Fruit fly (Drosophila melanogaster) whole organism, embryonic: ENCODE data around the gene CG1421.
A peak's percentile ranks its signal among the peaks of the same experiment; 100 is the strongest.

ENCODE experiments used
- Ada2b ChIP-seq: fragments of 200-800 bp; sonication (Bioruptor generic); IDR thresholded peaks from 2 replicates; pipeline ENCODE4 v1.3.6; 2022; ENCODE audit warnings: missing biosample characterization, missing genetic modification characterization
- Adf1 ChIP-seq: fragments of 200-800 bp; sonication (Bioruptor generic); IDR thresholded peaks from 2 replicates; pipeline ENCODE4 v1.3.6; 2022; ENCODE audit warnings: missing biosample characterization, missing genetic modification characterization
- Asciz ChIP-seq: fragments of 200-800 bp; sonication (Bioruptor generic); optimal IDR thresholded peaks from 2 replicates; lab custom pipeline; 2017; ENCODE audit warnings: missing biosample characterization, mild to moderate bottlenecking, missing genetic modification characterization, missing genetic modification reagents
- B-H1 ChIP-seq: fragments of 200-800 bp; sonication (Bioruptor generic); IDR thresholded peaks from 3 replicates; pipeline ENCODE4 v1.3.6; 2022; ENCODE audit warnings: missing biosample characterization, missing genetic modification characterization
- CG11093 ChIP-seq: fragments of 200-800 bp; sonication (Bioruptor generic); IDR thresholded peaks from 3 replicates; pipeline ENCODE4 v1.3.6; 2022; ENCODE audit warnings: missing biosample characterization, missing genetic modification characterization
- CG12071 ChIP-seq: fragments of 200-800 bp; sonication (Bioruptor generic); optimal IDR thresholded peaks from 3 replicates; lab custom pipeline; 2018; ENCODE audit warnings: missing biosample characterization, mild to moderate bottlenecking, missing genetic modification characterization
- CG12236 ChIP-seq: fragments of 200-800 bp; sonication (Bioruptor generic); optimal IDR thresholded peaks from 2 replicates; lab custom pipeline; 2016; ENCODE audit warnings: missing biosample characterization, missing genetic modification characterization
- CG12769 ChIP-seq: fragments of 200-800 bp; sonication (Bioruptor generic); optimal IDR thresholded peaks from 2 replicates; lab custom pipeline; 2019; ENCODE audit warnings: missing biosample characterization, mild to moderate bottlenecking, missing genetic modification characterization, moderate library complexity
- CG13894 ChIP-seq: fragments of 200-800 bp; sonication (Bioruptor generic); optimal IDR thresholded peaks from 3 replicates; lab custom pipeline; 2018; ENCODE audit warnings: missing biosample characterization, mild to moderate bottlenecking, missing genetic modification characterization, moderate library complexity
- CG15269 ChIP-seq: fragments of 200-800 bp; sonication (Bioruptor generic); optimal IDR thresholded peaks from 2 replicates; lab custom pipeline; 2018; ENCODE audit warnings: missing biosample characterization, mild to moderate bottlenecking, missing genetic modification characterization, moderate library complexity
- CG15696 ChIP-seq: fragments of 200-800 bp; sonication (Bioruptor generic); optimal IDR thresholded peaks from 2 replicates; lab custom pipeline; 2019; ENCODE audit warnings: missing biosample characterization, mild to moderate bottlenecking, missing genetic modification characterization, moderate library complexity
- CG16815 ChIP-seq: fragments of 200-800 bp; sonication (Bioruptor generic); optimal IDR thresholded peaks from 3 replicates; lab custom pipeline; 2017; ENCODE audit warnings: missing biosample characterization, mild to moderate bottlenecking, missing genetic modification characterization
- CG2199 ChIP-seq: fragments of 200-800 bp; sonication (Bioruptor generic); IDR thresholded peaks from 3 replicates; pipeline ENCODE4 v1.3.6; 2022; ENCODE audit warnings: missing biosample characterization, missing genetic modification characterization
- CG2875 ChIP-seq: fragments of 200-800 bp; sonication (Bioruptor generic); optimal IDR thresholded peaks from 2 replicates; lab custom pipeline; 2017; ENCODE audit warnings: missing biosample characterization, mild to moderate bottlenecking, missing genetic modification characterization, missing genetic modification reagents
- CG4282 ChIP-seq: fragments of 200-800 bp; sonication (Bioruptor generic); optimal IDR thresholded peaks from 2 replicates; lab custom pipeline; 2016; ENCODE audit warnings: missing biosample characterization, missing genetic modification characterization
- CG4730 ChIP-seq: fragments of 200-800 bp; sonication (Bioruptor generic); IDR thresholded peaks from 2 replicates; pipeline ENCODE4 v1.3.6; 2022; ENCODE audit warnings: missing biosample characterization, missing genetic modification characterization
- CG7928 ChIP-seq: fragments of 200-800 bp; sonication (Bioruptor generic); optimal IDR thresholded peaks from 2 replicates; lab custom pipeline; 2017; ENCODE audit warnings: missing biosample characterization, mild to moderate bottlenecking, missing genetic modification characterization
- CG8290 ChIP-seq, 3 experiments: fragments of 200-800 bp; sonication (Bioruptor generic); optimal IDR thresholded peaks; 2 replicates each; lab custom pipeline; 2016 to 2019; ENCODE audit warnings: missing biosample characterization in 3 of 3, missing genetic modification characterization in 3 of 3, mild to moderate bottlenecking in 2 of 3, moderate library complexity in 1 of 3
- CG8765 ChIP-seq: fragments of 200-800 bp; sonication (Bioruptor generic); IDR thresholded peaks from 2 replicates; pipeline ENCODE4 v1.3.6; 2022; ENCODE audit warnings: missing biosample characterization, missing genetic modification characterization
- Chrac-16 ChIP-seq: fragments of 200-800 bp; sonication (Bioruptor generic); optimal IDR thresholded peaks from 3 replicates; lab custom pipeline; 2016; ENCODE audit warnings: missing biosample characterization, missing genetic modification characterization
- Dip3 ChIP-seq: fragments of 200-800 bp; sonication (Bioruptor generic); optimal IDR thresholded peaks from 3 replicates; lab custom pipeline; 2016; ENCODE audit warnings: missing biosample characterization, missing genetic modification characterization
- H15 ChIP-seq: fragments of 200-800 bp; sonication (Bioruptor generic); IDR thresholded peaks from 3 replicates; pipeline ENCODE4 v1.3.6; 2022; ENCODE audit warnings: missing biosample characterization, missing genetic modification characterization
- Hey ChIP-seq: fragments of 200-800 bp; sonication (Bioruptor generic); optimal IDR thresholded peaks from 3 replicates; lab custom pipeline; 2018; ENCODE audit warnings: missing biosample characterization, mild to moderate bottlenecking, missing genetic modification characterization
- MBD-R2 ChIP-seq: fragments of 200-800 bp; sonication (Bioruptor generic); IDR thresholded peaks from 2 replicates; pipeline ENCODE4 v1.3.6; 2022; ENCODE audit warnings: missing biosample characterization, missing genetic modification characterization
- Med ChIP-seq: fragments of 200-800 bp; sonication (Bioruptor generic); peaks from one replicate; lab custom pipeline; 2016; ENCODE audit warnings: missing biosample characterization, missing genetic modification characterization, mild to moderate bottlenecking, inconsistent platforms, moderate library complexity
- NC2β ChIP-seq: fragments of 200-800 bp; sonication (Bioruptor generic); optimal IDR thresholded peaks from 2 replicates; lab custom pipeline; 2016; ENCODE audit warnings: missing biosample characterization, missing genetic modification characterization
- Nf-YB ChIP-seq: fragments of 200-800 bp; sonication (Bioruptor generic); optimal IDR thresholded peaks from 3 replicates; lab custom pipeline; 2019; ENCODE audit warnings: missing biosample characterization, mild to moderate bottlenecking, missing genetic modification characterization, moderate library complexity
- Nf-YC ChIP-seq: fragments of 200-800 bp; optimal IDR thresholded peaks from 3 replicates; lab custom pipeline; 2019; ENCODE audit warnings: missing biosample characterization, mild to moderate bottlenecking, missing genetic modification characterization, moderate library complexity
- Opbp ChIP-seq: fragments of 200-800 bp; sonication (Bioruptor generic); IDR thresholded peaks from 3 replicates; pipeline ENCODE4 v1.3.6; 2022; ENCODE audit warnings: missing biosample characterization, missing genetic modification characterization; ENCODE audit not compliant: partially characterized antibody
- Optix ChIP-seq: fragments of 200-800 bp; sonication (Bioruptor generic); IDR thresholded peaks from 3 replicates; pipeline ENCODE4 v1.3.6; 2022; ENCODE audit warnings: missing biosample characterization, missing genetic modification characterization
- Sry-δ ChIP-seq: fragments of 200-800 bp; sonication (Bioruptor generic); optimal IDR thresholded peaks from 2 replicates; lab custom pipeline; 2016; ENCODE audit warnings: missing biosample characterization, missing genetic modification characterization
- YL-1 ChIP-seq: fragments of 200-800 bp; sonication (Bioruptor generic); optimal IDR thresholded peaks from 3 replicates; lab custom pipeline; 2017; ENCODE audit warnings: missing biosample characterization, mild to moderate bottlenecking, missing genetic modification characterization
- abd-A ChIP-seq: fragments of 200-800 bp; sonication (Bioruptor generic); optimal IDR thresholded peaks from 3 replicates; lab custom pipeline; 2019; ENCODE audit warnings: missing biosample characterization, mild to moderate bottlenecking, missing genetic modification characterization, moderate library complexity
- amos ChIP-seq: fragments of 200-800 bp; sonication (Bioruptor generic); IDR thresholded peaks from 2 replicates; pipeline ENCODE4 v1.3.6; 2022; ENCODE audit warnings: missing biosample characterization, missing genetic modification characterization; ENCODE audit not compliant: partially characterized antibody
- aop ChIP-seq: fragments of 200-800 bp; sonication (Bioruptor generic); IDR thresholded peaks from 2 replicates; pipeline ENCODE4 v1.3.6; 2022; ENCODE audit warnings: missing biosample characterization, missing genetic modification characterization
- chinmo ChIP-seq: fragments of 200-800 bp; sonication (Bioruptor generic); IDR thresholded peaks from 4 replicates; pipeline ENCODE4 v1.3.6; 2022; ENCODE audit warnings: missing biosample characterization, missing genetic modification characterization; ENCODE audit not compliant: partially characterized antibody
- chm ChIP-seq: fragments of 200-800 bp; sonication (Bioruptor generic); IDR thresholded peaks from 2 replicates; pipeline ENCODE4 v1.3.6; 2022; ENCODE audit warnings: missing biosample characterization, missing genetic modification characterization
- dan ChIP-seq: fragments of 200-800 bp; sonication (Bioruptor generic); IDR thresholded peaks from 2 replicates; pipeline ENCODE4 v1.3.6; 2022; ENCODE audit warnings: missing biosample characterization, missing genetic modification characterization
- fd102C ChIP-seq: fragments of 200-800 bp; sonication (Bioruptor generic); optimal IDR thresholded peaks from 2 replicates; lab custom pipeline; 2018; ENCODE audit warnings: missing biosample characterization, mild to moderate bottlenecking, missing genetic modification characterization, moderate library complexity
- grn ChIP-seq: fragments of 200-800 bp; sonication (Bioruptor generic); optimal IDR thresholded peaks from 3 replicates; lab custom pipeline; 2017; ENCODE audit warnings: missing biosample characterization, missing genetic modification characterization
- hth ChIP-seq: fragments of >200 bp; optimal IDR thresholded peaks from 2 replicates; lab custom pipeline; 2017; ENCODE audit warnings: inconsistent platforms
- ken ChIP-seq: fragments of 200-800 bp; sonication (Bioruptor generic); IDR thresholded peaks from 3 replicates; pipeline ENCODE4 v1.3.6; 2022; ENCODE audit warnings: missing biosample characterization, missing genetic modification characterization
- knrl ChIP-seq: fragments of 200-800 bp; sonication (Bioruptor generic); IDR thresholded peaks from 3 replicates; pipeline ENCODE4 v1.3.6; 2022; ENCODE audit warnings: missing biosample characterization, missing genetic modification characterization; ENCODE audit not compliant: partially characterized antibody
- lmd ChIP-seq: fragments of 200-800 bp; sonication (Bioruptor generic); IDR thresholded peaks from 2 replicates; pipeline ENCODE4 v1.3.6; 2022; ENCODE audit warnings: missing biosample characterization, missing genetic modification characterization
- nom ChIP-seq: fragments of 200-800 bp; sonication (Bioruptor generic); optimal IDR thresholded peaks from 2 replicates; lab custom pipeline; 2017; ENCODE audit warnings: missing biosample characterization, missing genetic modification characterization, mild to moderate bottlenecking, moderate library complexity, missing genetic modification reagents
- seq ChIP-seq: fragments of 200-800 bp; sonication (Bioruptor generic); IDR thresholded peaks from 2 replicates; pipeline ENCODE4 v1.3.6; 2022; ENCODE audit warnings: missing biosample characterization, missing genetic modification characterization
- sisA ChIP-seq: fragments of 200-800 bp; sonication (Bioruptor generic); IDR thresholded peaks from 2 replicates; pipeline ENCODE4 v1.3.6; 2022; ENCODE audit warnings: missing biosample characterization, missing genetic modification characterization
- sqz ChIP-seq: fragments of 200-800 bp; sonication (Bioruptor generic); optimal IDR thresholded peaks from 3 replicates; lab custom pipeline; 2018; ENCODE audit warnings: missing biosample characterization, mild to moderate bottlenecking, missing genetic modification characterization
- tll ChIP-seq, 2 experiments: fragments of 200-800 bp in 1 of 2; fragments of >200 bp in 1 of 2; sonication (Bioruptor generic) in 1 of 2; optimal IDR thresholded peaks; 2 replicates each; lab custom pipeline; 2017 to 2019; ENCODE audit warnings: missing biosample characterization in 2 of 2, missing genetic modification characterization in 2 of 2, mild to moderate bottlenecking in 1 of 2, moderate library complexity in 1 of 2
- zen ChIP-seq: fragments of 200-800 bp; sonication (Bioruptor generic); optimal IDR thresholded peaks from 3 replicates; lab custom pipeline; 2018; ENCODE audit warnings: missing biosample characterization, mild to moderate bottlenecking, missing genetic modification characterization, moderate library complexity

CG1421 gene

dm6 chr2L:21863544-21863945 lies 39.2 kb upstream of the CG1421 start (continued):
- TF ChIP-seq CG12071 (GFP tag; lab: Kevin White, UChicago) (no peak), CG7928 (no peak), sqz (GFP tag; lab: Kevin White, UChicago) (peak; percentile 54), seq (GFP tag; lab: Robert Waterston, UW) (no peak), B-H1 (no peak), amos (GFP tag; lab: Robert Waterston, UW) (no peak), Nf-YC (tag; lab: Kevin White, UChicago) (peak; percentile 44), Hey (no peak), CG12236 (GFP tag; lab: Kevin White, UChicago) (no peak), YL-1 (GFP tag; lab: Kevin White, UChicago) (no peak), aop (GFP tag; lab: Robert Waterston, UW) (no peak), ken (0 out of 3 replicates have a peak, but pooled peaks have one; percentile 28), nom (GFP tag; lab: Kevin White, UChicago) (peak; percentile 45), abd-A (peak; percentile 65), chinmo (GFP tag; lab: Robert Waterston, UW) (0 out of 4 replicates have a peak, but pooled peaks have one; percentile 49), CG13894 (peak; percentile 0), H15 (no peak), Nf-YB (GFP tag; lab: Kevin White, UChicago) (peak; percentile 51), lmd (GFP tag; lab: Robert Waterston, UW) (0 out of 2 replicates have a peak, but pooled peaks have one; percentile 17)
- TF ChIP-seq, all 482 proteins: peak for 18

- TF ChIP-seq Dip3 (GFP tag; lab: Kevin White, UChicago) (no peak), CG2875 (no peak), MBD-R2 (GFP tag; lab: Robert Waterston, UW) (no peak), dan (GFP tag; lab: Robert Waterston, UW) (no peak), Chrac-16 (no peak), sisA (GFP tag; lab: Robert Waterston, UW) (no peak), Optix (GFP tag; lab: Robert Waterston, UW) (no peak), CG2199 (GFP tag; lab: Robert Waterston, UW) (peak; percentile 71; the same call in 2 of the 3 replicates), Med (peak; percentile 21), fd102C (GFP tag; lab: Kevin White, UChicago) (no peak), tll (GFP tag; optimal IDR thresholded peaks at IDR 0.05; lab: Kevin White, UChicago) (peak in 1 of 2 experiments; percentile 44), CG4730 (GFP tag; lab: Robert Waterston, UW) (no peak), NC2β (no peak), Sry-δ (GFP tag; lab: Kevin White, UChicago) (no peak), CG12769 (peak; percentile 31), CG16815 (GFP tag; lab: Kevin White, UChicago) (no peak), CG15696 (tag; lab: Kevin White, UChicago) (no peak), CG8765 (GFP tag; lab: Robert Waterston, UW) (no peak), Opbp (no peak), Adf1 (no peak), knrl (no peak), CG11093 (GFP tag; lab: Robert Waterston, UW) (no peak), Asciz (GFP tag; lab: Kevin White, UChicago) (no peak), CG15269 (tag; lab: Kevin White, UChicago) (peak; percentile 12), CG8290 (GFP tag; optimal IDR thresholded peaks at IDR 0.05; lab: Kevin White, UChicago) (no peak), CG8290 (tag; optimal IDR thresholded peaks at IDR 0.05; lab: Kevin White, UChicago) (no peak), zen (tag; lab: Kevin White, UChicago) (peak; percentile 16), hth (lab: Kevin White, UChicago) (peak; percentile 90), Ada2b (GFP tag; lab: Robert Waterston, UW) (no peak), abd-A (peak; percentile 80), chm (GFP tag; lab: Robert Waterston, UW) (no peak), grn (GFP tag; lab: Kevin White, UChicago) (peak; percentile 89), Nf-YB (GFP tag; lab: Kevin White, UChicago) (peak; percentile 94), CG4282 (GFP tag; lab: Kevin White, UChicago) (no peak)
These were observed 36.4 kb upstream of the CG1421 start for dm6 chr2L:21866362-21866761.
